Worm (Caenorhabditis elegans) whole organism, L1 larva: ENCODE data around the gene age-1.

Experiments
- aha-1 ChIP-seq: fragments of 150-350 bp; optimal IDR thresholded peaks from 2 replicates; lab custom pipeline; 2014; ENCODE audit warnings: missing biosample characterization, missing genetic modification characterization
- alr-1 ChIP-seq: fragments of 200-800 bp; sonication (Bioruptor generic); optimal IDR thresholded peaks from 2 replicates; lab custom pipeline; 2018; ENCODE audit warnings: borderline replicate concordance, mild to moderate bottlenecking, missing genetic modification characterization, missing compliant biosample characterization
- aly-2 ChIP-seq: fragments of 150-350 bp; optimal IDR thresholded peaks from 2 replicates; lab custom pipeline; 2014; ENCODE audit warnings: missing biosample characterization, missing genetic modification characterization
- ceh-63 ChIP-seq: fragments of 200-800 bp; sonication (Bioruptor generic); optimal IDR thresholded peaks from 2 replicates; lab custom pipeline; 2018; ENCODE audit warnings: mild to moderate bottlenecking, missing genetic modification characterization, missing compliant biosample characterization
- ceh-8 ChIP-seq: fragments of 200-800 bp; sonication (Bioruptor generic); optimal IDR thresholded peaks from 2 replicates; lab custom pipeline; 2018; ENCODE audit warnings: mild to moderate bottlenecking, missing genetic modification characterization, moderate library complexity, missing compliant biosample characterization
- ceh-88 ChIP-seq: fragments of 200-800 bp; sonication (Bioruptor generic); IDR thresholded peaks from 2 replicates; pipeline ENCODE4 v1.3.6; 2022; ENCODE audit warnings: missing genetic modification characterization, missing compliant biosample characterization
- dpl-1 ChIP-seq, 3 experiments: fragments of 150-350 bp in 2 of 3; sonication (generic microtip) in 1 of 3; optimal IDR thresholded peaks; 2 replicates each; lab custom pipeline; 2014 to 2017; ENCODE audit warnings: missing biosample characterization in 3 of 3, missing genetic modification characterization in 3 of 3, missing genetic modification reagents in 3 of 3
- efl-1 ChIP-seq, 4 experiments: fragments of 150-350 bp; optimal IDR thresholded peaks in 3 of 4; peaks in 1 of 4; 1 replicate in 1 of 4; 2 replicates in 3 of 4; lab custom pipeline; 2014; ENCODE audit warnings: missing biosample characterization in 2 of 4, missing genetic modification characterization in 2 of 4, missing genetic modification reagents in 2 of 4
- efl-3 ChIP-seq: fragments of 200-800 bp; sonication (Bioruptor generic); optimal IDR thresholded peaks from 2 replicates; lab custom pipeline; 2018; ENCODE audit warnings: mild to moderate bottlenecking, missing genetic modification characterization, missing compliant biosample characterization
- egl-13 ChIP-seq: sonication (generic microtip); optimal IDR thresholded peaks from 2 replicates; lab custom pipeline; 2016; ENCODE audit warnings: missing genotype, missing genetic modification reagents, missing genetic modification characterization, missing compliant biosample characterization
- elt-2 ChIP-seq: sonication (generic microtip); optimal IDR thresholded peaks from 2 replicates; lab custom pipeline; 2016; ENCODE audit warnings: missing genetic modification characterization, mild to moderate bottlenecking, inconsistent platforms, missing compliant biosample characterization, missing genetic modification reagents
- ets-5 ChIP-seq: fragments of 200-800 bp; sonication (Bioruptor generic); IDR thresholded peaks from 2 replicates; pipeline ENCODE4 v1.3.6; 2022; ENCODE audit warnings: missing genetic modification characterization, missing compliant biosample characterization
- fkh-10 ChIP-seq: sonication (generic microtip); optimal IDR thresholded peaks from 2 replicates; lab custom pipeline; 2017; ENCODE audit warnings: missing biosample characterization, missing genetic modification reagents, missing genetic modification characterization
- fkh-4 ChIP-seq: sonication (generic microtip); optimal IDR thresholded peaks from 2 replicates; lab custom pipeline; 2016; ENCODE audit warnings: missing compliant biosample characterization, missing genetic modification characterization, borderline replicate concordance
- grh-1 ChIP-seq: fragments of 200-800 bp; sonication (Bioruptor generic); IDR thresholded peaks from 2 replicates; pipeline ENCODE4 v1.3.6; 2022; ENCODE audit warnings: missing genetic modification reagents, missing genetic modification characterization, missing compliant biosample characterization
- hlh-17 ChIP-seq: fragments of 200-800 bp; sonication (Bioruptor generic); optimal IDR thresholded peaks from 2 replicates; lab custom pipeline; 2018; ENCODE audit warnings: missing genetic modification characterization, mild to moderate bottlenecking, missing compliant biosample characterization, moderate library complexity, borderline replicate concordance
- hpl-2 ChIP-seq: fragments of 150-350 bp; optimal IDR thresholded peaks from 2 replicates; lab custom pipeline; 2014; ENCODE audit warnings: missing biosample characterization, missing genetic modification reagents, missing genetic modification characterization
- irx-1 ChIP-seq: sonication (generic microtip); optimal IDR thresholded peaks from 2 replicates; lab custom pipeline; 2016; ENCODE audit warnings: missing genetic modification characterization, missing compliant biosample characterization
- jun-1 ChIP-seq: fragments of 150-350 bp; optimal IDR thresholded peaks from 2 replicates; lab custom pipeline; 2014; ENCODE audit warnings: missing biosample characterization, missing genetic modification reagents, missing genetic modification characterization
- lin-14 ChIP-seq: fragments of 200-800 bp; sonication (Bioruptor generic); optimal IDR thresholded peaks from 2 replicates; lab custom pipeline; 2018; ENCODE audit warnings: mild to moderate bottlenecking, missing genetic modification characterization, moderate library complexity, missing compliant biosample characterization
- lin-39 ChIP-seq: fragments of 150-350 bp; optimal IDR thresholded peaks from 2 replicates; lab custom pipeline; 2014; ENCODE audit warnings: missing biosample characterization, missing genetic modification reagents, missing genetic modification characterization
- lir-3 ChIP-seq: sonication (generic microtip); optimal IDR thresholded peaks from 2 replicates; lab custom pipeline; 2016; ENCODE audit warnings: mild to moderate bottlenecking, missing genetic modification characterization, moderate library complexity, missing compliant biosample characterization; ENCODE audit not compliant: poor library complexity
- lsy-2 ChIP-seq, 2 experiments: fragments of 150-350 bp; optimal IDR thresholded peaks; 2 replicates each; lab custom pipeline; 2014; ENCODE audit warnings: missing biosample characterization in 2 of 2, missing genetic modification characterization in 2 of 2
- mep-1 ChIP-seq: fragments of 150-350 bp; optimal IDR thresholded peaks from 2 replicates; lab custom pipeline; 2014; ENCODE audit warnings: missing biosample characterization, missing genetic modification characterization
- nhr-28 ChIP-seq: fragments of 150-350 bp; optimal IDR thresholded peaks from 2 replicates; lab custom pipeline; 2014; ENCODE audit warnings: missing biosample characterization, missing genetic modification characterization
- nhr-71 ChIP-seq: sonication (generic microtip); optimal IDR thresholded peaks from 2 replicates; lab custom pipeline; 2016; ENCODE audit warnings: mild to moderate bottlenecking, missing genetic modification characterization, moderate library complexity, missing compliant biosample characterization
- nhr-84 ChIP-seq: sonication (generic microtip); optimal IDR thresholded peaks from 2 replicates; lab custom pipeline; 2017; ENCODE audit warnings: missing biosample characterization, missing genetic modification characterization
- nhr-85 ChIP-seq: sonication (generic microtip); peaks from one replicate; lab custom pipeline; 2016; ENCODE audit warnings: missing genetic modification characterization, inconsistent platforms, missing compliant biosample characterization
- pax-3 ChIP-seq: fragments of 200-800 bp; sonication (Bioruptor generic); optimal IDR thresholded peaks from 2 replicates; lab custom pipeline; 2018; ENCODE audit warnings: mild to moderate bottlenecking, missing genetic modification characterization, moderate library complexity, missing compliant biosample characterization
- snu-23 ChIP-seq: sonication (generic microtip); optimal IDR thresholded peaks from 2 replicates; lab custom pipeline; 2016; ENCODE audit warnings: missing genetic modification characterization, missing compliant biosample characterization
- swsn-7 ChIP-seq: sonication (generic microtip); optimal IDR thresholded peaks from 2 replicates; lab custom pipeline; 2016; ENCODE audit warnings: missing genetic modification characterization, missing compliant biosample characterization
- tlp-1 ChIP-seq: fragments of 150-350 bp; optimal IDR thresholded peaks from 2 replicates; lab custom pipeline; 2014; ENCODE audit warnings: missing biosample characterization, missing genetic modification characterization
- unc-30 ChIP-seq: sonication (generic microtip); optimal IDR thresholded peaks from 2 replicates; lab custom pipeline; 2017; ENCODE audit warnings: missing biosample characterization, missing genetic modification characterization
- unc-86 ChIP-seq: sonication (generic microtip); optimal IDR thresholded peaks from 2 replicates; lab custom pipeline; 2016; ENCODE audit warnings: missing genetic modification characterization, missing compliant biosample characterization
- unc-98 ChIP-seq: fragments of 200-800 bp; sonication (Bioruptor generic); IDR thresholded peaks from 2 replicates; pipeline ENCODE4 v1.3.6; 2022; ENCODE audit warnings: missing genetic modification characterization, missing compliant biosample characterization
- vab-15 ChIP-seq: sonication (generic microtip); optimal IDR thresholded peaks from 2 replicates; lab custom pipeline; 2017; ENCODE audit warnings: missing genotype, mild to moderate bottlenecking, missing genetic modification characterization, missing compliant biosample characterization
- zag-1 ChIP-seq: fragments of 150-350 bp; optimal IDR thresholded peaks from 2 replicates; lab custom pipeline; 2014; ENCODE audit warnings: missing biosample characterization, missing genetic modification characterization
- zip-4 ChIP-seq: fragments of 200-800 bp; sonication (Bioruptor generic); optimal IDR thresholded peaks from 2 replicates; lab custom pipeline; 2018; ENCODE audit warnings: mild to moderate bottlenecking, missing genetic modification characterization, moderate library complexity, missing compliant biosample characterization

Gene age-1

DNA sequence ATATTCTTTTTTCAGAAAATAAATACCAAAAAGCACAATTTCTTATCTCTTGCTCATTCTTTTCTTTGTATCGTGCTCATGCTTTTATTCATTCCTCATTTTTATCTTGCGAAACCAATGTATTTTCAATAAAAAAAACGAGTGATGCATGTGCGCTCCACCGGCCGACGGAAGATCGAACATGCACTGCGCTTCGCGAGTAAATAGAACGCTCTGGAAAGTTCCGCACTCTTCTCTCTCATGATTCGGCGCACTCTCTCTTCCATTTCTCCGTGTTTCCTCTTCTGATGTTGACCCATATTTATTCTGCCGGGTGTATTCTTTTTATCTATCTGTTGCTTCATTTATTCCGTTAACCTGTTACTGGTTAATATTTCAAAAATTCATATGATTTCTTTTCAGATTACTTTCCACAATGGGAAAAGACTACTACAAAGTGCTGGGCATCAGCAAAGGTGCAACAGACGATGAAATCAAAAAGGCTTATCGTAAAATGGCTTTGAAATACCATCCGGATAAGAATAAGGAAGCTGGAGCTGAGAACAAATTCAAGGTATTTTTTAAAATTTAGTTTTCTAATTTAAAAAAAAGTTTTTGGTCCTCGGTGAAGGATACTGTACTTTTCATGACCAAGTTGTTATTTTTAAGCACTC lies 18.6 kb upstream of the age-1 start, which contains the start of gene dnj-13 (continued):
- TF ChIP-seq efl-1 (optimal IDR thresholded peaks at IDR 0.05; lab: Kevin White, UChicago) (peak; percentile 80 to 83), efl-1 (GFP tag; optimal IDR thresholded peaks at IDR 0.05 in 1 of 2; lab: Kevin White, UChicago) (peak; percentile 75 to 98), irx-1 (tag; lab: Kevin White, UChicago) (peak; percentile 93), lir-3 (peak; percentile 85), fkh-4 (peak; percentile 55), nhr-71 (peak; percentile 98), lin-39 (peak; percentile 77), nhr-28 (no peak), nhr-85 (tag; lab: Kevin White, UChicago) (peak; percentile 98), aha-1 (tag; lab: Kevin White, UChicago) (peak; percentile 80), tlp-1 (peak; percentile 45), zag-1 (tag; lab: Kevin White, UChicago) (no peak), unc-98 (GFP tag; lab: Robert Waterston, UW) (peak; percentile 50; the same call in 1 of the 2 replicates), vab-15 (tag; lab: Kevin White, UChicago) (peak; percentile 67), elt-2 (peak; percentile 87), ceh-63 (no peak), zip-4 (GFP tag; lab: Kevin White, UChicago) (peak; percentile 93), dpl-1 (GFP tag; optimal IDR thresholded peaks at IDR 0.05; lab: Kevin White, UChicago) (peak; percentile 74 to 81 (median 79)), nhr-84 (tag; lab: Kevin White, UChicago) (no peak), fkh-10 (GFP tag; lab: Kevin White, UChicago) (peak; percentile 77), efl-3 (GFP tag; lab: Kevin White, UChicago) (peak; percentile 62), hpl-2 (GFP tag; lab: Kevin White, UChicago) (peak; percentile 22), lin-14 (GFP tag; lab: Kevin White, UChicago) (peak; percentile 99), egl-13 (tag; lab: Kevin White, UChicago) (peak; percentile 98), ets-5 (GFP tag; lab: Robert Waterston, UW) (no peak), aly-2 (tag; lab: Kevin White, UChicago) (peak; percentile 74), unc-30 (tag; lab: Kevin White, UChicago) (peak; percentile 10), grh-1 (peak; percentile 95), ceh-8 (GFP tag; lab: Kevin White, UChicago) (peak; percentile 91), snu-23 (peak; percentile 100), mep-1 (tag; lab: Kevin White, UChicago) (peak; percentile 98), pax-3 (tag; lab: Kevin White, UChicago) (peak; percentile 95), alr-1 (no peak)

DNA sequence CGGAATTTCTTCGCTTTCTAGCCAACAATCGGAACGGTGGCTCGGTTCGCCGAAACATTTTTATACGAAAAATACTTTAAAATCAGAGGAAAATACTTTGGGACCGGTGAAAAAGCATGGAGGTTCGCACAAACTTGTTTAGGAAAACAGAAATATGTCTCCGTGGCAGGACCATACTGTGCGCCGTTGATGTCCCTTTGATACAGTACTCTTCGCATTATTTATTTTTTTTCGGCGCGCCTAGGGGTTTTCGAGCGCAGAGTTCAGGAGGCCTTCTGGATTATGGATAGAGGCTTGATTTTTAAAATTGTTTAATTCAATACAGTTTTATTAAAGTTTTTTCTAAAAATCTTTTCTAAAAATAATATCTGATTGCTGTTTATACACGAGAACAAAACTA lies 17.9 kb upstream of the age-1 start, which contains the start of gene F54D5.9:
TSS of gene F54D5.9 (minus strand) at position 115 of the 400 bp plus-strand sequence.
- no peak for TF ChIP-seq swsn-7 (tag; lab: Kevin White, UChicago)
- no peak for TF ChIP-seq lsy-2 (tag; optimal IDR thresholded peaks at IDR 0.05; lab: Kevin White, UChicago)
- TF ChIP-seq unc-86 (tag; lab: Kevin White, UChicago), result no peak
- TF ChIP-seq unc-30 (tag; lab: Kevin White, UChicago), result no peak
- no peak for TF ChIP-seq ceh-88 (GFP tag; lab: Robert Waterston, UW)
- TF ChIP-seq ceh-8 (GFP tag; lab: Kevin White, UChicago), result no peak
- no peak for TF ChIP-seq hlh-17 (GFP tag; lab: Kevin White, UChicago)
- TF ChIP-seq jun-1 (tag; lab: Kevin White, UChicago), result no peak

ce11 chrII:11542958-11543357 lies 16.1 kb upstream of the age-1 start:
- TF ChIP-seq irx-1 (tag; lab: Kevin White, UChicago), result no peak
- no peak for TF ChIP-seq jun-1 (tag; lab: Kevin White, UChicago)
